Fruit fly (Drosophila melanogaster) whole organism, embryonic: Measurements from ENCODE around the gene RpS17.

Source experiments
- Antp ChIP-seq: fragments of 200-800 bp; sonication (Bioruptor generic); optimal IDR thresholded peaks from 3 replicates; lab custom pipeline; 2016; ENCODE audit warnings: missing biosample characterization, missing genetic modification characterization
- Bteb2 ChIP-seq: fragments of 200-800 bp; sonication (Bioruptor generic); optimal IDR thresholded peaks from 2 replicates; lab custom pipeline; 2016; ENCODE audit warnings: missing biosample characterization, missing genetic modification characterization
- CG10274 ChIP-seq: fragments of 200-800 bp; sonication (Bioruptor generic); optimal IDR thresholded peaks from 3 replicates; lab custom pipeline; 2017; ENCODE audit warnings: missing biosample characterization, mild to moderate bottlenecking, missing genetic modification characterization
- CG10366 ChIP-seq: fragments of 200-800 bp; sonication (Bioruptor generic); IDR thresholded peaks from 2 replicates; pipeline ENCODE4 v1.3.6; 2022; ENCODE audit warnings: missing biosample characterization, missing genetic modification characterization
- CG10462 ChIP-seq: fragments of 200-800 bp; sonication (Bioruptor generic); optimal IDR thresholded peaks from 2 replicates; lab custom pipeline; 2016; ENCODE audit warnings: missing biosample characterization, missing genetic modification characterization
- CG10543 ChIP-seq: fragments of 200-800 bp; sonication (Bioruptor generic); optimal IDR thresholded peaks from 3 replicates; lab custom pipeline; 2017; ENCODE audit warnings: missing biosample characterization, mild to moderate bottlenecking, missing genetic modification characterization, moderate library complexity
- CG1233 ChIP-seq: fragments of 200-800 bp; sonication (Bioruptor generic); optimal IDR thresholded peaks from 4 replicates; lab custom pipeline; 2018; ENCODE audit warnings: missing biosample characterization, mild to moderate bottlenecking, missing genetic modification characterization
- CG14965 ChIP-seq: fragments of 200-800 bp; sonication (Bioruptor generic); optimal IDR thresholded peaks from 2 replicates; lab custom pipeline; 2016; ENCODE audit warnings: missing biosample characterization, missing genetic modification characterization, borderline replicate concordance
- CG16813 ChIP-seq: fragments of 200-800 bp; sonication (Bioruptor generic); IDR thresholded peaks from 3 replicates; pipeline ENCODE4 v1.3.6; 2022; ENCODE audit warnings: missing biosample characterization, missing genetic modification characterization; ENCODE audit not compliant: partially characterized antibody
- CG17385 ChIP-seq: fragments of 200-800 bp; sonication (Bioruptor generic); optimal IDR thresholded peaks from 3 replicates; lab custom pipeline; 2018; ENCODE audit warnings: missing biosample characterization, mild to moderate bottlenecking, missing genetic modification characterization
- CG17612 ChIP-seq: fragments of 200-800 bp; sonication (Bioruptor generic); IDR thresholded peaks from 2 replicates; pipeline ENCODE4 v1.3.6; 2022; ENCODE audit warnings: missing biosample characterization, missing genetic modification characterization
- CG2678 ChIP-seq: fragments of 200-800 bp; sonication (Bioruptor generic); optimal IDR thresholded peaks from 3 replicates; lab custom pipeline; 2019; ENCODE audit warnings: missing biosample characterization, mild to moderate bottlenecking, missing genetic modification characterization, moderate library complexity
- CG31224 ChIP-seq: fragments of 200-800 bp; sonication (Bioruptor generic); IDR thresholded peaks from 2 replicates; pipeline ENCODE4 v1.3.6; 2022; ENCODE audit warnings: missing biosample characterization, missing genetic modification characterization
- CG4424 ChIP-seq: fragments of 200-800 bp; sonication (Bioruptor generic); optimal IDR thresholded peaks from 3 replicates; lab custom pipeline; 2016; ENCODE audit warnings: missing biosample characterization, missing genetic modification characterization
- CG6791 ChIP-seq: fragments of 200-800 bp; sonication (Bioruptor generic); IDR thresholded peaks from 3 replicates; pipeline ENCODE4 v1.3.6; 2022; ENCODE audit warnings: missing biosample characterization, missing genetic modification characterization; ENCODE audit not compliant: partially characterized antibody
- CG6813 ChIP-seq: fragments of 200-800 bp; sonication (Bioruptor generic); optimal IDR thresholded peaks from 2 replicates; lab custom pipeline; 2017; ENCODE audit warnings: missing biosample characterization, missing genetic modification characterization, mild to moderate bottlenecking, moderate library complexity, missing genetic modification reagents
- CG7745 ChIP-seq: fragments of 200-800 bp; sonication (Bioruptor generic); optimal IDR thresholded peaks from 2 replicates; lab custom pipeline; 2018; ENCODE audit warnings: missing biosample characterization, mild to moderate bottlenecking, missing genetic modification characterization, moderate library complexity
- CG9932 ChIP-seq: fragments of 200-800 bp; sonication (Bioruptor generic); IDR thresholded peaks from 2 replicates; pipeline ENCODE4 v1.3.6; 2022; ENCODE audit warnings: missing biosample characterization, missing genetic modification characterization
- Chrac-16 ChIP-seq: fragments of 200-800 bp; sonication (Bioruptor generic); optimal IDR thresholded peaks from 3 replicates; lab custom pipeline; 2016; ENCODE audit warnings: missing biosample characterization, missing genetic modification characterization
- CrebB ChIP-seq: fragments of 200-800 bp; sonication (Bioruptor generic); optimal IDR thresholded peaks from 3 replicates; lab custom pipeline; 2018; ENCODE audit warnings: missing biosample characterization, mild to moderate bottlenecking, missing genetic modification characterization
- Dad ChIP-seq: fragments of 200-800 bp; sonication (Bioruptor generic); optimal IDR thresholded peaks from 3 replicates; lab custom pipeline; 2016; ENCODE audit warnings: missing biosample characterization, missing genetic modification characterization
- Dfd ChIP-seq, 2 experiments: fragments of >200 bp; optimal IDR thresholded peaks; 2 replicates each; lab custom pipeline; 2017; ENCODE audit warnings: missing biosample characterization in 2 of 2, missing genetic modification characterization in 2 of 2
- Dip2 ChIP-seq: fragments of 200-800 bp; sonication (Bioruptor generic); IDR thresholded peaks from 2 replicates; pipeline ENCODE4 v1.3.6; 2022; ENCODE audit warnings: missing biosample characterization, missing genetic modification characterization
- Dip3 ChIP-seq: fragments of 200-800 bp; sonication (Bioruptor generic); optimal IDR thresholded peaks from 3 replicates; lab custom pipeline; 2016; ENCODE audit warnings: missing biosample characterization, missing genetic modification characterization
- Dref ChIP-seq: fragments of 200-800 bp; sonication (Bioruptor generic); IDR thresholded peaks from 2 replicates; pipeline ENCODE4 v1.3.6; 2022; ENCODE audit warnings: missing biosample characterization, missing genetic modification characterization
- Elba2 ChIP-seq: fragments of 200-800 bp; sonication (Bioruptor generic); optimal IDR thresholded peaks from 3 replicates; lab custom pipeline; 2016; ENCODE audit warnings: missing biosample characterization, missing genetic modification characterization
- GATAe ChIP-seq: fragments of 200-800 bp; sonication (Bioruptor generic); conservative IDR thresholded peaks from 2 replicates; pipeline ENCODE4 v1.3.6; 2022; ENCODE audit warnings: missing biosample characterization, missing genetic modification characterization
- Hmr ChIP-seq: fragments of 200-800 bp; sonication (Bioruptor generic); optimal IDR thresholded peaks from 3 replicates; lab custom pipeline; 2017; ENCODE audit warnings: mild to moderate bottlenecking, missing biosample characterization, missing genetic modification reagents, missing genetic modification characterization
- Max ChIP-seq: fragments of 200-800 bp; sonication (Bioruptor generic); optimal IDR thresholded peaks from 2 replicates; lab custom pipeline; 2016; ENCODE audit warnings: missing biosample characterization, mild to moderate bottlenecking, missing genetic modification characterization
- Meics ChIP-seq: fragments of 200-800 bp; sonication (Bioruptor generic); optimal IDR thresholded peaks from 2 replicates; lab custom pipeline; 2017; ENCODE audit warnings: missing biosample characterization, mild to moderate bottlenecking, missing genetic modification characterization
- NC2β ChIP-seq: fragments of 200-800 bp; sonication (Bioruptor generic); optimal IDR thresholded peaks from 2 replicates; lab custom pipeline; 2016; ENCODE audit warnings: missing biosample characterization, missing genetic modification characterization
- Sox100B ChIP-seq: fragments of 200-800 bp; sonication (Bioruptor generic); optimal IDR thresholded peaks from 3 replicates; lab custom pipeline; 2018; ENCODE audit warnings: missing biosample characterization, mild to moderate bottlenecking, missing genetic modification characterization
- bsh ChIP-seq, 2 experiments: fragments of 200-800 bp; sonication (Bioruptor generic); optimal IDR thresholded peaks; 2 replicates each; lab custom pipeline; 2017 to 2018; ENCODE audit warnings: mild to moderate bottlenecking in 2 of 2, missing biosample characterization in 2 of 2, missing genetic modification characterization in 2 of 2, moderate library complexity in 1 of 2
- cg ChIP-seq: fragments of 200-800 bp; sonication (Bioruptor generic); optimal IDR thresholded peaks from 3 replicates; lab custom pipeline; 2019; ENCODE audit warnings: missing biosample characterization, mild to moderate bottlenecking, missing genetic modification characterization, moderate library complexity
- chm ChIP-seq: fragments of 200-800 bp; sonication (Bioruptor generic); IDR thresholded peaks from 2 replicates; pipeline ENCODE4 v1.3.6; 2022; ENCODE audit warnings: missing biosample characterization, missing genetic modification characterization
- dan ChIP-seq: fragments of 200-800 bp; sonication (Bioruptor generic); IDR thresholded peaks from 2 replicates; pipeline ENCODE4 v1.3.6; 2022; ENCODE audit warnings: missing biosample characterization, missing genetic modification characterization
- dimm ChIP-seq: fragments of 200-800 bp; sonication (Bioruptor generic); IDR thresholded peaks from 2 replicates; pipeline ENCODE4 v1.3.6; 2022; ENCODE audit warnings: missing biosample characterization, missing genetic modification characterization
- dm ChIP-seq: fragments of 200-800 bp; sonication (Bioruptor generic); optimal IDR thresholded peaks from 3 replicates; lab custom pipeline; 2016; ENCODE audit warnings: missing biosample characterization, missing genetic modification characterization
- eyg ChIP-seq: fragments of 200-800 bp; sonication (Bioruptor generic); optimal IDR thresholded peaks from 3 replicates; lab custom pipeline; 2016; ENCODE audit warnings: missing biosample characterization, missing genetic modification characterization
- gcm ChIP-seq: fragments of 200-800 bp; sonication (Bioruptor generic); optimal IDR thresholded peaks from 2 replicates; lab custom pipeline; 2019; ENCODE audit warnings: missing biosample characterization, mild to moderate bottlenecking, missing genetic modification characterization, moderate library complexity
- hkb ChIP-seq, 2 experiments: fragments of 200-800 bp in 1 of 2; fragments of >200 bp in 1 of 2; sonication (Bioruptor generic) in 1 of 2; IDR thresholded peaks in 1 of 2; optimal IDR thresholded peaks in 1 of 2; 2 replicates each; pipeline versions ENCODE4 v1.3.6 to Lab custom; 2017 to 2022; ENCODE audit warnings: missing biosample characterization in 1 of 2, missing genetic modification characterization in 1 of 2
- insv ChIP-seq, 2 experiments: fragments of 200-800 bp; sonication (Bioruptor generic); optimal IDR thresholded peaks; 3 replicates each; lab custom pipeline; 2016 to 2018; ENCODE audit warnings: missing biosample characterization in 2 of 2, missing genetic modification characterization in 2 of 2
- lbe ChIP-seq: fragments of 200-800 bp; sonication (Bioruptor generic); optimal IDR thresholded peaks from 2 replicates; lab custom pipeline; 2016; ENCODE audit warnings: missing biosample characterization, mild to moderate bottlenecking, missing genetic modification characterization
- sr ChIP-seq: fragments of 200-800 bp; sonication (Bioruptor generic); IDR thresholded peaks from 3 replicates; pipeline ENCODE4 v1.3.6; 2022; ENCODE audit warnings: missing biosample characterization, missing genetic modification characterization
- tgo ChIP-seq: fragments of 200-800 bp; sonication (Bioruptor generic); IDR thresholded peaks from 3 replicates; pipeline ENCODE4 v1.3.6; 2022; ENCODE audit warnings: missing biosample characterization, missing genetic modification characterization
- tio ChIP-seq: fragments of 200-800 bp; sonication (Bioruptor generic); optimal IDR thresholded peaks from 2 replicates; lab custom pipeline; 2017; ENCODE audit warnings: missing biosample characterization, missing genetic modification characterization, inconsistent platforms
- vfl ChIP-seq: fragments of 200-800 bp; sonication (Bioruptor generic); optimal IDR thresholded peaks from 2 replicates; lab custom pipeline; 2016; ENCODE audit warnings: missing biosample characterization, missing genetic modification characterization
- vvl ChIP-seq: fragments of 200-800 bp; sonication (Bioruptor generic); IDR thresholded peaks from 2 replicates; pipeline ENCODE4 v1.3.6; 2022; ENCODE audit warnings: missing biosample characterization, missing genetic modification characterization
- wor ChIP-seq: fragments of 200-800 bp; sonication (Bioruptor generic); IDR thresholded peaks from 2 replicates; pipeline ENCODE4 v1.3.6; 2022; ENCODE audit warnings: missing biosample characterization, missing genetic modification characterization

Gene RpS17

DNA sequence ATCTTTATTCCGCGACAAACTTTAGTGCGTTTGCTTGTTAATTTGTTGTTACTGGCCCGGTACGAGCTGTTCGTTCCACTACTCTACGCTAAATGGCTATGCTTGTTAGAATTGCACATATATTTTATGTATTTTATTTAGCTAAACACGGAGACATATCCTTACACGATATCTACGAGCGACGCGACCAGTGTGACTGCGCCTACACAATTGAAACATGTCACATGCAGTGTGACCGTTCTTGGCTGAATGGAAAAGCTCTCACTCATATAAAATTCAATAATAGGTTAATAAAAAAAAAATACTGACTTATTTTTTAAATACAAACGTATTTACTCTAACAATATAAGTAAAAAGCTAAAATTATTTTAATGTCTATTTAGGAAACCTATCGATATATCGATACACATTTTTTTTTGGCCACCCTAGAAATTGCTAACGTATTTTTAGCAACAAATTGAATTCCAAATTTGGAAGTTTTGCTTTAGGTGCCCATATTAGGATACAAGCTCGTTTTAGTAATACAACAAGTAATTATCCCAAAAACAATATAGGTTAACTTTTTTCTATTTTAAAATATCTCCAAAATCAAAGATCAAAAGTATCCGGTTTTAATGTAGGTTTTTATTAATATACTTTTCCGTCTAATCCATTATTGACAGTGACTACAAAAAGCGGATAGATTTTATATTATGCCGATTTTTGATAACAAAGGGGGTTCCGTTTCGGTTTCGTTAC is 30.4 kb downstream of the RpS17 start, which contains the start of gene CG4080:
Gene CG4080 (minus strand): TSS at position 215 of the 738 bp plus-strand sequence.
- TF ChIP-seq vvl (GFP tag; lab: Robert Waterston, UW) (peak; percentile 72), Dfd (GFP tag; optimal IDR thresholded peaks at IDR 0.05; lab: Kevin White, UChicago) (no peak), eyg (GFP tag; lab: Kevin White, UChicago) (no peak), CG16813 (GFP tag; lab: Robert Waterston, UW) (peak; percentile 77), Antp (GFP tag; lab: Kevin White, UChicago) (no peak), wor (GFP tag; lab: Robert Waterston, UW) (no peak), cg (GFP tag; lab: Kevin White, UChicago) (peak; percentile 80), GATAe (GFP tag; lab: Robert Waterston, UW) (no peak), CG31224 (GFP tag; lab: Robert Waterston, UW) (no peak), CG9932 (GFP tag; lab: Robert Waterston, UW) (no peak; the same call in 1 of the 2 replicates), gcm (peak; percentile 11), CG17385 (peak; percentile 8), tio (GFP tag; lab: Kevin White, UChicago) (no peak), CG10274 (GFP tag; lab: Kevin White, UChicago) (no peak), dimm (GFP tag; lab: Robert Waterston, UW) (no peak), Elba2 (GFP tag; lab: Kevin White, UChicago) (no peak), sr (GFP tag; lab: Robert Waterston, UW) (no peak), CG14965 (GFP tag; lab: Kevin White, UChicago) (no peak), Meics (GFP tag; lab: Kevin White, UChicago) (no peak), CG10366 (GFP tag; lab: Robert Waterston, UW) (no peak), Dref (GFP tag; lab: Robert Waterston, UW) (peak; percentile 62), lbe (GFP tag; lab: Kevin White, UChicago) (peak; percentile 63), Sox100B (GFP tag; lab: Kevin White, UChicago) (no peak), CG17612 (no peak), CG2678 (tag; lab: Kevin White, UChicago) (peak; percentile 19), dm (GFP tag; lab: Kevin White, UChicago) (no peak), vfl (no peak), CG10543 (GFP tag; lab: Kevin White, UChicago) (peak; percentile 33), chm (GFP tag; lab: Robert Waterston, UW) (peak; percentile 13; the same call in 1 of the 2 replicates), Dip3 (GFP tag; lab: Kevin White, UChicago) (peak; percentile 23), tgo (GFP tag; lab: Robert Waterston, UW) (no peak), insv (GFP tag; optimal IDR thresholded peaks at IDR 0.05; lab: Kevin White, UChicago) (peak in 1 of 2 experiments; percentile 25), bsh (GFP tag; optimal IDR thresholded peaks at IDR 0.05; lab: Kevin White, UChicago) (peak in 1 of 2 experiments; percentile 22), Dad (GFP tag; lab: Kevin White, UChicago) (no peak), Max (GFP tag; lab: Kevin White, UChicago) (peak; percentile 38), CG1233 (GFP tag; lab: Kevin White, UChicago) (no peak), dan (GFP tag; lab: Robert Waterston, UW) (no peak), CG6813 (GFP tag; lab: Kevin White, UChicago) (no peak), CG7745 (tag; lab: Kevin White, UChicago) (no peak), CG4424 (peak; percentile 8), hkb (optimal IDR thresholded peaks at IDR 0.05; lab: Kevin White, UChicago) (peak; percentile 6), hkb (GFP tag; IDR thresholded peaks at IDR 0.05; lab: Robert Waterston, UW) (0 out of 2 replicates have a peak, but pooled peaks have one; percentile 19), Hmr (GFP tag; lab: Kevin White, UChicago) (peak; percentile 42), NC2β (GFP tag; lab: Kevin White, UChicago) (peak; percentile 5), CG6791 (GFP tag; lab: Robert Waterston, UW) (peak; percentile 65; the same call in 1 of the 3 replicates), Chrac-16 (GFP tag; lab: Kevin White, UChicago) (no peak), Bteb2 (GFP tag; lab: Kevin White, UChicago) (no peak), CrebB (tag; lab: Kevin White, UChicago) (no peak), Dip2 (no peak), CG10462 (GFP tag; lab: Kevin White, UChicago) (no peak)
